Fruit fly (Drosophila melanogaster) whole organism, embryonic: ENCODE measurements around the gene fry.

Source experiments
- Antp ChIP-seq: fragments of 200-800 bp; sonication (Bioruptor generic); optimal IDR thresholded peaks from 3 replicates; lab custom pipeline; 2016; ENCODE audit warnings: missing biosample characterization, missing genetic modification characterization
- Atf-2 ChIP-seq: fragments of 200-800 bp; sonication (Bioruptor generic); optimal IDR thresholded peaks from 2 replicates; lab custom pipeline; 2016; ENCODE audit warnings: missing biosample characterization, missing genetic modification characterization
- Atf6 ChIP-seq: fragments of 200-800 bp; sonication (Bioruptor generic); IDR thresholded peaks from 2 replicates; pipeline ENCODE4 v1.3.6; 2022; ENCODE audit warnings: missing biosample characterization, missing genetic modification characterization
- B-H1 ChIP-seq: fragments of 200-800 bp; sonication (Bioruptor generic); IDR thresholded peaks from 3 replicates; pipeline ENCODE4 v1.3.6; 2022; ENCODE audit warnings: missing biosample characterization, missing genetic modification characterization
- Bgb ChIP-seq: fragments of 200-800 bp; sonication (Bioruptor generic); IDR thresholded peaks from 2 replicates; pipeline ENCODE4 v1.3.6; 2022; ENCODE audit warnings: missing biosample characterization, missing genetic modification characterization; ENCODE audit not compliant: partially characterized antibody
- C15 ChIP-seq: fragments of 200-800 bp; sonication (Bioruptor generic); IDR thresholded peaks from 3 replicates; pipeline ENCODE4 v1.3.6; 2022; ENCODE audit warnings: missing biosample characterization, missing genetic modification characterization
- CG10366 ChIP-seq: fragments of 200-800 bp; sonication (Bioruptor generic); IDR thresholded peaks from 2 replicates; pipeline ENCODE4 v1.3.6; 2022; ENCODE audit warnings: missing biosample characterization, missing genetic modification characterization
- CG11093 ChIP-seq: fragments of 200-800 bp; sonication (Bioruptor generic); IDR thresholded peaks from 3 replicates; pipeline ENCODE4 v1.3.6; 2022; ENCODE audit warnings: missing biosample characterization, missing genetic modification characterization
- CG11695 ChIP-seq: fragments of 200-800 bp; sonication (Bioruptor generic); IDR thresholded peaks from 3 replicates; pipeline ENCODE4 v1.3.6; 2022; ENCODE audit warnings: missing biosample characterization, missing genetic modification characterization
- CG11696 ChIP-seq: fragments of 200-800 bp; sonication (Bioruptor generic); IDR thresholded peaks from 2 replicates; pipeline ENCODE4 v1.3.6; 2022; ENCODE audit warnings: missing biosample characterization, missing genetic modification characterization
- CG14710 ChIP-seq: fragments of 200-800 bp; sonication (Bioruptor generic); optimal IDR thresholded peaks from 3 replicates; lab custom pipeline; 2019; ENCODE audit warnings: missing biosample characterization, mild to moderate bottlenecking, missing genetic modification characterization, moderate library complexity
- CG16813 ChIP-seq: fragments of 200-800 bp; sonication (Bioruptor generic); IDR thresholded peaks from 3 replicates; pipeline ENCODE4 v1.3.6; 2022; ENCODE audit warnings: missing biosample characterization, missing genetic modification characterization; ENCODE audit not compliant: partially characterized antibody
- CG2202 ChIP-seq: fragments of 200-800 bp; sonication (Bioruptor generic); optimal IDR thresholded peaks from 2 replicates; lab custom pipeline; 2018; ENCODE audit warnings: missing biosample characterization, mild to moderate bottlenecking, missing genetic modification characterization
- CG31224 ChIP-seq: fragments of 200-800 bp; sonication (Bioruptor generic); IDR thresholded peaks from 2 replicates; pipeline ENCODE4 v1.3.6; 2022; ENCODE audit warnings: missing biosample characterization, missing genetic modification characterization
- CG32532 ChIP-seq: fragments of 200-800 bp; sonication (Bioruptor generic); IDR thresholded peaks from 2 replicates; pipeline ENCODE4 v1.3.6; 2022; ENCODE audit warnings: missing biosample characterization, missing genetic modification characterization
- CG42726 ChIP-seq: fragments of 200-800 bp; sonication (Bioruptor generic); IDR thresholded peaks from 2 replicates; pipeline ENCODE4 v1.3.6; 2022; ENCODE audit warnings: missing biosample characterization, missing genetic modification characterization; ENCODE audit not compliant: partially characterized antibody
- CG4617 ChIP-seq: fragments of 200-800 bp; sonication (Bioruptor generic); optimal IDR thresholded peaks from 3 replicates; lab custom pipeline; 2016; ENCODE audit warnings: missing biosample characterization, missing genetic modification characterization, borderline replicate concordance
- CG5953 ChIP-seq: fragments of 200-800 bp; sonication (Bioruptor generic); IDR thresholded peaks from 2 replicates; pipeline ENCODE4 v1.3.6; 2022; ENCODE audit warnings: missing biosample characterization, missing genetic modification characterization
- CG6175 ChIP-seq: fragments of 200-800 bp; sonication (Bioruptor generic); IDR thresholded peaks from 3 replicates; pipeline ENCODE4 v1.3.6; 2022; ENCODE audit warnings: missing biosample characterization, missing genetic modification characterization
- CG6854 ChIP-seq: fragments of 200-800 bp; sonication (Bioruptor generic); optimal IDR thresholded peaks from 3 replicates; lab custom pipeline; 2017; ENCODE audit warnings: missing biosample characterization, mild to moderate bottlenecking, missing genetic modification characterization
- CG7786 ChIP-seq: fragments of 200-800 bp; sonication (Bioruptor generic); optimal IDR thresholded peaks from 2 replicates; lab custom pipeline; 2016; ENCODE audit warnings: missing biosample characterization, missing genetic modification characterization
- CG7928 ChIP-seq: fragments of 200-800 bp; sonication (Bioruptor generic); optimal IDR thresholded peaks from 2 replicates; lab custom pipeline; 2017; ENCODE audit warnings: missing biosample characterization, mild to moderate bottlenecking, missing genetic modification characterization
- CG9797 ChIP-seq: fragments of 200-800 bp; sonication (Bioruptor generic); optimal IDR thresholded peaks from 3 replicates; lab custom pipeline; 2018; ENCODE audit warnings: missing biosample characterization, mild to moderate bottlenecking, missing genetic modification characterization
- CHES-1-like ChIP-seq: fragments of 200-800 bp; sonication (Bioruptor generic); optimal IDR thresholded peaks from 2 replicates; lab custom pipeline; 2016; ENCODE audit warnings: missing biosample characterization, missing genetic modification characterization
- Hr51 ChIP-seq, 2 experiments: fragments of 200-800 bp; sonication (Bioruptor generic); optimal IDR thresholded peaks; 2 replicates in 1 of 2; 3 replicates in 1 of 2; lab custom pipeline; 2016 to 2018; ENCODE audit warnings: missing biosample characterization in 2 of 2, missing genetic modification characterization in 2 of 2, mild to moderate bottlenecking in 1 of 2, moderate library complexity in 1 of 2
- Lhr ChIP-seq: fragments of 200-800 bp; sonication (Bioruptor generic); optimal IDR thresholded peaks from 3 replicates; lab custom pipeline; 2017; ENCODE audit warnings: mild to moderate bottlenecking, missing biosample characterization, missing genetic modification reagents, missing genetic modification characterization
- Meics ChIP-seq: fragments of 200-800 bp; sonication (Bioruptor generic); optimal IDR thresholded peaks from 2 replicates; lab custom pipeline; 2017; ENCODE audit warnings: missing biosample characterization, mild to moderate bottlenecking, missing genetic modification characterization
- Myb ChIP-seq: fragments of 200-800 bp; sonication (Bioruptor generic); optimal IDR thresholded peaks from 2 replicates; lab custom pipeline; 2016; ENCODE audit warnings: missing biosample characterization, missing genetic modification characterization
- Rx ChIP-seq: fragments of 200-800 bp; sonication (Bioruptor generic); IDR thresholded peaks from 2 replicates; pipeline ENCODE4 v1.3.6; 2022; ENCODE audit warnings: missing biosample characterization, missing genetic modification characterization
- Sox100B ChIP-seq: fragments of 200-800 bp; sonication (Bioruptor generic); optimal IDR thresholded peaks from 3 replicates; lab custom pipeline; 2018; ENCODE audit warnings: missing biosample characterization, mild to moderate bottlenecking, missing genetic modification characterization
- Stat92E ChIP-seq, 3 experiments: fragments of >200 bp in 2 of 3; fragments of 200-800 bp in 1 of 3; sonication (Bioruptor generic) in 1 of 3; optimal IDR thresholded peaks; 2 replicates each; lab custom pipeline; 2017 to 2019; ENCODE audit warnings: missing biosample characterization in 3 of 3, missing genetic modification characterization in 3 of 3, mild to moderate bottlenecking in 1 of 3, moderate library complexity in 1 of 3
- al ChIP-seq: fragments of 200-800 bp; sonication (Bioruptor generic); IDR thresholded peaks from 2 replicates; pipeline ENCODE4 v1.3.6; 2022; ENCODE audit warnings: missing biosample characterization, missing genetic modification characterization
- btn ChIP-seq: fragments of 200-800 bp; sonication (Bioruptor generic); optimal IDR thresholded peaks from 2 replicates; lab custom pipeline; 2016; ENCODE audit warnings: missing biosample characterization, missing genetic modification characterization
- crc ChIP-seq: fragments of 200-800 bp; sonication (Bioruptor generic); optimal IDR thresholded peaks from 2 replicates; lab custom pipeline; 2016; ENCODE audit warnings: missing biosample characterization, missing genetic modification characterization
- emc ChIP-seq: fragments of 200-800 bp; sonication (Bioruptor generic); optimal IDR thresholded peaks from 2 replicates; lab custom pipeline; 2016; ENCODE audit warnings: missing biosample characterization, missing genetic modification characterization
- gfzf ChIP-seq: fragments of 200-800 bp; sonication (Bioruptor generic); optimal IDR thresholded peaks from 2 replicates; lab custom pipeline; 2016; ENCODE audit warnings: missing biosample characterization, mild to moderate bottlenecking, missing genetic modification characterization, moderate library complexity
- grn ChIP-seq: fragments of 200-800 bp; sonication (Bioruptor generic); optimal IDR thresholded peaks from 3 replicates; lab custom pipeline; 2017; ENCODE audit warnings: missing biosample characterization, missing genetic modification characterization
- gsb-n ChIP-seq: fragments of 200-800 bp; sonication (Bioruptor generic); optimal IDR thresholded peaks from 3 replicates; lab custom pipeline; 2018; ENCODE audit warnings: missing biosample characterization, mild to moderate bottlenecking, missing genetic modification characterization
- gt ChIP-seq: fragments of 200-800 bp; sonication (Bioruptor generic); IDR thresholded peaks from 2 replicates; pipeline ENCODE4 v1.3.6; 2022; ENCODE audit warnings: missing biosample characterization, missing genetic modification characterization
- her ChIP-seq: fragments of 200-800 bp; sonication (Bioruptor generic); optimal IDR thresholded peaks from 2 replicates; lab custom pipeline; 2016; ENCODE audit warnings: missing biosample characterization, missing genetic modification characterization
- insv ChIP-seq, 2 experiments: fragments of 200-800 bp; sonication (Bioruptor generic); optimal IDR thresholded peaks; 3 replicates each; lab custom pipeline; 2016 to 2018; ENCODE audit warnings: missing biosample characterization in 2 of 2, missing genetic modification characterization in 2 of 2
- lov ChIP-seq, 2 experiments: fragments of 200-800 bp in 1 of 2; fragments of >200 bp in 1 of 2; sonication (Bioruptor generic) in 1 of 2; IDR thresholded peaks in 1 of 2; optimal IDR thresholded peaks in 1 of 2; 2 replicates in 1 of 2; 3 replicates in 1 of 2; pipeline versions ENCODE4 v1.3.6 to Lab custom; 2017 to 2022; ENCODE audit warnings: missing biosample characterization in 1 of 2, missing genetic modification characterization in 1 of 2
- luna ChIP-seq: fragments of 200-800 bp; sonication (Bioruptor generic); optimal IDR thresholded peaks from 2 replicates; lab custom pipeline; 2016; ENCODE audit warnings: missing biosample characterization, missing genetic modification characterization
- p53 ChIP-seq: fragments of 200-800 bp; sonication (Bioruptor generic); optimal IDR thresholded peaks from 2 replicates; lab custom pipeline; 2016; ENCODE audit warnings: missing biosample characterization, missing genetic modification characterization
- rib ChIP-seq: fragments of 200-800 bp; sonication (Bioruptor generic); IDR thresholded peaks from 2 replicates; pipeline ENCODE4 v1.3.6; 2022; ENCODE audit warnings: missing biosample characterization, missing genetic modification characterization
- ro ChIP-seq: fragments of 200-800 bp; sonication (Bioruptor generic); IDR thresholded peaks from 2 replicates; pipeline ENCODE4 v1.3.6; 2022; ENCODE audit warnings: missing biosample characterization, missing genetic modification characterization
- schlank ChIP-seq: fragments of 200-800 bp; sonication (Bioruptor generic); optimal IDR thresholded peaks from 2 replicates; lab custom pipeline; 2018; ENCODE audit warnings: missing biosample characterization, mild to moderate bottlenecking, missing genetic modification characterization
- sd ChIP-seq: fragments of 200-800 bp; sonication (Bioruptor generic); optimal IDR thresholded peaks from 3 replicates; lab custom pipeline; 2018; ENCODE audit warnings: missing biosample characterization, mild to moderate bottlenecking, missing genetic modification characterization, moderate library complexity
- tio ChIP-seq: fragments of 200-800 bp; sonication (Bioruptor generic); optimal IDR thresholded peaks from 2 replicates; lab custom pipeline; 2017; ENCODE audit warnings: missing biosample characterization, missing genetic modification characterization, inconsistent platforms
- twi ChIP-seq: fragments of 200-800 bp; optimal IDR thresholded peaks from 2 replicates; lab custom pipeline; 2019; ENCODE audit warnings: missing biosample characterization, mild to moderate bottlenecking, missing genetic modification characterization, moderate library complexity
- zfh1 ChIP-seq: fragments of 200-800 bp; sonication (Bioruptor generic); IDR thresholded peaks from 3 replicates; pipeline ENCODE4 v1.3.6; 2022; ENCODE audit warnings: missing biosample characterization, missing genetic modification characterization

fry gene

DNA sequence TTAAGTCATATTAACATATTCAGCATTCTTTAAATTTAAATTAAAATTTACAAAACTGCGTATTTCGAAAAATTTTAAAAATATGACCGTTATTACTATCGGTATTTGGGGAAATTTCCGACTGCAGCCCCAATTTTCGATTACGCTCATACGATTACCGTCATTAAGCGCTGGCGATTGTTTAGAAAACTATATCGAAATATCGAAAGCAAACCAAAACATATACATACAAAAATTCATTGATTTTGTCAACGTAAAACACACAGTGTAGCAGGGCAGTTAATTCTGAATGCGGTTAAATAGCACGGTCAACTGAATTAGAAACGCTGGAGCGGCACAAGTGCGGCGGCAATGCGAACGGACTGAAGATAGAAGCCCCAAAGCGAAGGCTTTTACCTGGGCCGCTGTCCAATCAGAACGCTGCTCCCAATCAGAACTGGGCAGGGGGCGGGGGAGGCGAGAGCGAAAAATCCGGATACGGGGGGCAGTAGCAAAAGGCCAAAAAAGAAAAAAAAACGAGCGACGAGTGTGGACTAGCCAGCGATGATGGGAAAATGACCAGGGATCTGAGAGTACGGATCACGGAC lies 25.4 kb upstream of the fry start, which contains the start of gene CG16711 (continued):
- TF ChIP-seq insv (GFP tag; optimal IDR thresholded peaks at IDR 0.05; lab: Kevin White, UChicago), result peak; percentile 62 to 91
- no peak for TF ChIP-seq Rx (GFP tag; lab: Robert Waterston, UW)
- no peak for TF ChIP-seq C15 (GFP tag; lab: Robert Waterston, UW)
- TF ChIP-seq CG7928 (GFP tag; lab: Kevin White, UChicago), result no peak
- no peak for TF ChIP-seq Meics (GFP tag; lab: Kevin White, UChicago)
- no peak for TF ChIP-seq al (GFP tag; lab: Robert Waterston, UW)
- no peak for TF ChIP-seq emc (GFP tag; lab: Kevin White, UChicago)
- TF ChIP-seq twi (tag; lab: Kevin White, UChicago), result no peak
- no peak for TF ChIP-seq CG31224 (GFP tag; lab: Robert Waterston, UW)
- TF ChIP-seq crc (GFP tag; lab: Kevin White, UChicago), result no peak
- TF ChIP-seq grn (GFP tag; lab: Kevin White, UChicago), result no peak
- peak; percentile 63 for TF ChIP-seq CG4617 (GFP tag; lab: Kevin White, UChicago)
- TF ChIP-seq CG6175 (GFP tag; lab: Robert Waterston, UW), result no peak
- peak; percentile 94 for TF ChIP-seq CG42726
- TF ChIP-seq Bgb, result peak; percentile 95
- no peak for TF ChIP-seq CG32532 (GFP tag; lab: Robert Waterston, UW)
- TF ChIP-seq Atf-2 (GFP tag; lab: Kevin White, UChicago), result no peak
- no peak for TF ChIP-seq CG11696 (GFP tag; lab: Robert Waterston, UW)
- peak; percentile 95 for TF ChIP-seq Myb
- no peak for TF ChIP-seq Lhr (GFP tag; lab: Kevin White, UChicago)
- TF ChIP-seq lov (optimal IDR thresholded peaks at IDR 0.05; lab: Kevin White, UChicago), result no peak
- no peak for TF ChIP-seq lov (GFP tag; IDR thresholded peaks at IDR 0.05; lab: Robert Waterston, UW)
- no peak for TF ChIP-seq CHES-1-like (GFP tag; lab: Kevin White, UChicago)
- TF ChIP-seq tio, result no peak
- TF ChIP-seq gt (GFP tag; lab: Robert Waterston, UW), result no peak
- TF ChIP-seq B-H1 (GFP tag; lab: Robert Waterston, UW), result no peak
- TF ChIP-seq CG10366 (GFP tag; lab: Robert Waterston, UW), result no peak
- TF ChIP-seq CG11093 (GFP tag; lab: Robert Waterston, UW), result no peak
- TF ChIP-seq sd, result no peak
- TF ChIP-seq Hr51 (GFP tag; optimal IDR thresholded peaks at IDR 0.05; lab: Kevin White, UChicago), result no peak
- TF ChIP-seq her, result no peak
- TF ChIP-seq Sox100B (GFP tag; lab: Kevin White, UChicago), result no peak
- no peak for TF ChIP-seq btn (GFP tag; lab: Kevin White, UChicago)
- TF ChIP-seq CG2202 (tag; lab: Kevin White, UChicago), result no peak
- no peak for TF ChIP-seq p53 (GFP tag; lab: Kevin White, UChicago)
- no peak for TF ChIP-seq CG7786
- TF ChIP-seq CG9797 (GFP tag; lab: Kevin White, UChicago), result no peak
- TF ChIP-seq CG11695 (GFP tag; lab: Robert Waterston, UW), result no peak
- no peak for TF ChIP-seq ro (GFP tag; lab: Robert Waterston, UW)
- TF ChIP-seq rib, result no peak
- no peak for TF ChIP-seq CG5953 (GFP tag; lab: Robert Waterston, UW)
- no peak for TF ChIP-seq luna
- TF ChIP-seq zfh1 (GFP tag; lab: Robert Waterston, UW), result 0 out of 3 replicates have a peak, but pooled peaks have one; percentile 21
- TF ChIP-seq CG16813 (GFP tag; lab: Robert Waterston, UW), result peak; percentile 87
- TF ChIP-seq Atf6 (GFP tag; lab: Robert Waterston, UW), result no peak
- TF ChIP-seq CG6854 (GFP tag; lab: Kevin White, UChicago), result no peak
- TF ChIP-seq Antp, result no peak
- TF ChIP-seq schlank (tag; lab: Kevin White, UChicago), result no peak
- TF ChIP-seq gfzf (GFP tag; lab: Kevin White, UChicago), result peak; percentile 40
- TF ChIP-seq Stat92E (GFP tag; optimal IDR thresholded peaks at IDR 0.05; lab: Kevin White, UChicago), result no peak
- TF ChIP-seq CG14710 (tag; lab: Kevin White, UChicago), result peak; percentile 14
- TF ChIP-seq gsb-n (tag; lab: Kevin White, UChicago), result no peak
